Worm (Caenorhabditis elegans) whole organism, mixed stage, embryonic: ENCODE results near the gene R08D7.5.

Source experiments
- ceh-83 ChIP-seq: fragments of 200-800 bp; sonication (Bioruptor generic); optimal IDR thresholded peaks from 2 replicates; lab custom pipeline; 2018; ENCODE audit warnings: mild to moderate bottlenecking, missing genetic modification characterization, missing compliant biosample characterization
- ces-1 ChIP-seq: fragments of 150-350 bp; optimal IDR thresholded peaks from 2 replicates; lab custom pipeline; 2014; ENCODE audit warnings: missing biosample characterization, missing genetic modification reagents, missing genetic modification characterization
- elt-3 ChIP-seq: fragments of 150-350 bp; optimal IDR thresholded peaks from 2 replicates; lab custom pipeline; 2014; ENCODE audit warnings: missing biosample characterization, missing genetic modification characterization
- nhr-28 ChIP-seq: fragments of 150-350 bp; optimal IDR thresholded peaks from 2 replicates; lab custom pipeline; 2014; ENCODE audit warnings: missing biosample characterization, missing genetic modification characterization
- nhr-76 ChIP-seq: sonication (generic microtip); optimal IDR thresholded peaks from 2 replicates; lab custom pipeline; 2017; ENCODE audit warnings: missing biosample characterization, missing genetic modification characterization
- snpc-4 ChIP-seq: fragments of 150-350 bp; optimal IDR thresholded peaks from 2 replicates; lab custom pipeline; 2014; ENCODE audit warnings: missing biosample characterization, missing genetic modification characterization
- unc-39 ChIP-seq: fragments of 150-350 bp; optimal IDR thresholded peaks from 2 replicates; lab custom pipeline; 2014; ENCODE audit warnings: missing biosample characterization, missing genetic modification characterization
- unc-62 ChIP-seq: fragments of 150-350 bp; optimal IDR thresholded peaks from 2 replicates; lab custom pipeline; 2014; ENCODE audit warnings: missing biosample characterization, missing genetic modification reagents, missing genetic modification characterization

DNA sequence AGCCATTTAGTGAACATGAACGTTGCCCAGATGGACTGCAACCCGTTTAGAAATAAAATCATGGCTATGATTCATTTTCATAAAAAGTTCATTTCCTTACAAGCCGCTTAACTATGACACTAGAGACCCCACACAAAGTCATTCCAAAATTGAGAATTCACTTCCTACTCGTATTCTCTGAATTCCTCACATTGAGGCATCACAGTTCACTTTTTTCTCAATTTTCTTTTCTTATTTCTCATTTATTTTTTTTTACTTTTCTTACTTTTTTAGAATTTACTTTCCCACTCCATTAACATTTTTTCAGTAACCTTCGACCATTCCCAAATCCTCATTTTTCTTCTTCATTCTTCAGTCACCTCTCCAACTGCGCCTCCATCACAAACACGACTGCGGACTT, 29.6 kb upstream of the R08D7.5 start, which contains the start of gene dhrr-1:
- TF ChIP-seq unc-62 (GFP tag; lab: Kevin White, UChicago): no peak
- TF ChIP-seq ces-1: no peak
- TF ChIP-seq elt-3 (tag; lab: Kevin White, UChicago): no peak
- no peak for TF ChIP-seq ceh-83 (GFP tag; lab: Kevin White, UChicago)
- TF ChIP-seq unc-39 (tag; lab: Kevin White, UChicago): no peak
- TF ChIP-seq snpc-4: no peak
- no peak for TF ChIP-seq nhr-76
- no peak for TF ChIP-seq nhr-28
